Worm (Caenorhabditis elegans) whole organism, young adult: Measurements from ENCODE around the gene Y75B8A.37.

Source experiments
- B0019.2 ChIP-seq: fragments of 200-800 bp; sonication (Bioruptor generic); conservative IDR thresholded peaks from 2 replicates; pipeline ENCODE4 v1.3.6; 2022; ENCODE audit warnings: missing genetic modification reagents, missing genetic modification characterization, missing compliant biosample characterization
- B0035.1 ChIP-seq: sonication (generic microtip); optimal IDR thresholded peaks from 2 replicates; lab custom pipeline; 2016; ENCODE audit warnings: missing genetic modification characterization, mild to moderate bottlenecking, missing compliant biosample characterization, missing genotype, missing genetic modification reagents
- B0261.1 ChIP-seq: sonication (generic microtip); optimal IDR thresholded peaks from 2 replicates; lab custom pipeline; 2016; ENCODE audit warnings: mild to moderate bottlenecking, missing genetic modification characterization, moderate library complexity, missing compliant biosample characterization
- F39B2.1 ChIP-seq: fragments of 200-800 bp; sonication (Bioruptor generic); IDR thresholded peaks from 2 replicates; pipeline ENCODE4 v1.3.6; 2022; ENCODE audit warnings: missing genetic modification reagents, missing genetic modification characterization, missing compliant biosample characterization
- F49E8.2 ChIP-seq: sonication (generic microtip); optimal IDR thresholded peaks from 3 replicates; lab custom pipeline; 2017; ENCODE audit warnings: missing genetic modification characterization, mild to moderate bottlenecking, missing compliant biosample characterization, antibody characterized with exemption, moderate library complexity; ENCODE audit not compliant: insufficient read depth
- F57A8.1 ChIP-seq: fragments of 200-800 bp; sonication (Bioruptor generic); optimal IDR thresholded peaks from 2 replicates; lab custom pipeline; 2018; ENCODE audit warnings: mild to moderate bottlenecking, missing genetic modification characterization, moderate library complexity, missing compliant biosample characterization
- F57C9.4 ChIP-seq: sonication (generic microtip); optimal IDR thresholded peaks from 2 replicates; lab custom pipeline; 2017; ENCODE audit warnings: mild to moderate bottlenecking, missing genetic modification characterization, missing compliant biosample characterization
- K12H6.12 ChIP-seq: fragments of 200-800 bp; sonication (Bioruptor generic); optimal IDR thresholded peaks from 2 replicates; lab custom pipeline; 2018; ENCODE audit warnings: mild to moderate bottlenecking, missing genetic modification characterization, missing compliant biosample characterization
- T26A5.8 ChIP-seq: sonication (generic microtip); optimal IDR thresholded peaks from 2 replicates; lab custom pipeline; 2016; ENCODE audit warnings: missing genetic modification characterization, missing compliant biosample characterization
- Y56A3A.18 ChIP-seq: fragments of 200-800 bp; sonication (Bioruptor generic); IDR thresholded peaks from 2 replicates; pipeline ENCODE4 v1.3.6; 2022; ENCODE audit warnings: missing genetic modification reagents, missing genetic modification characterization, missing compliant biosample characterization
- Y79H2A.3 ChIP-seq: fragments of 200-800 bp; sonication (Bioruptor generic); conservative IDR thresholded peaks from 2 replicates; pipeline ENCODE4 v1.3.6; 2022; ENCODE audit warnings: missing genetic modification reagents, missing genetic modification characterization, missing compliant biosample characterization
- Y95B8A.8 ChIP-seq: fragments of 200-800 bp; sonication (Bioruptor generic); IDR thresholded peaks from 2 replicates; pipeline ENCODE4 v1.3.6; 2022; ENCODE audit warnings: missing genetic modification reagents, missing genetic modification characterization, missing compliant biosample characterization
- aptf-2 ChIP-seq: fragments of 200-800 bp; sonication (Bioruptor generic); conservative IDR thresholded peaks from 2 replicates; pipeline ENCODE4 v1.3.6; 2022; ENCODE audit warnings: missing genetic modification reagents, missing genetic modification characterization, missing compliant biosample characterization
- aptf-3 ChIP-seq: fragments of 200-800 bp; sonication (Bioruptor generic); IDR thresholded peaks from 2 replicates; pipeline ENCODE4 v1.3.6; 2022; ENCODE audit warnings: missing genetic modification characterization, missing compliant biosample characterization
- atf-7 ChIP-seq: sonication (generic microtip); optimal IDR thresholded peaks from 2 replicates; lab custom pipeline; 2017; ENCODE audit warnings: mild to moderate bottlenecking, missing genetic modification characterization, missing compliant biosample characterization
- cebp-2 ChIP-seq: fragments of 200-800 bp; sonication (Bioruptor generic); IDR thresholded peaks from 2 replicates; pipeline ENCODE4 v1.3.6; 2022; ENCODE audit warnings: missing genetic modification characterization, missing compliant biosample characterization
- ceh-27 ChIP-seq: fragments of 200-800 bp; sonication (Bioruptor generic); optimal IDR thresholded peaks from 2 replicates; lab custom pipeline; 2018; ENCODE audit warnings: mild to moderate bottlenecking, missing genetic modification characterization, moderate library complexity, missing compliant biosample characterization
- ceh-91 ChIP-seq: fragments of 200-800 bp; sonication (Bioruptor generic); IDR thresholded peaks from 2 replicates; pipeline ENCODE4 v1.3.6; 2022; ENCODE audit warnings: missing genetic modification reagents, missing genetic modification characterization, missing compliant biosample characterization
- efl-1 ChIP-seq: fragments of 150-350 bp; optimal IDR thresholded peaks from 2 replicates; lab custom pipeline; 2014; ENCODE audit warnings: missing biosample characterization, missing genetic modification reagents, missing genetic modification characterization
- ekl-4 ChIP-seq: fragments of 200-800 bp; sonication (Bioruptor generic); IDR thresholded peaks from 2 replicates; pipeline ENCODE4 v1.3.6; 2022; ENCODE audit warnings: missing genetic modification reagents, missing genetic modification characterization, missing compliant biosample characterization
- ets-4 ChIP-seq: fragments of 200-800 bp; sonication (Bioruptor generic); optimal IDR thresholded peaks from 2 replicates; lab custom pipeline; 2018; ENCODE audit warnings: mild to moderate bottlenecking, missing genetic modification characterization, missing compliant biosample characterization
- fkh-3 ChIP-seq: sonication (generic microtip); optimal IDR thresholded peaks from 2 replicates; lab custom pipeline; 2016; ENCODE audit warnings: mild to moderate bottlenecking, missing genetic modification characterization, missing compliant biosample characterization
- hmg-1.2 ChIP-seq: fragments of 200-800 bp; sonication (Bioruptor generic); IDR thresholded peaks from 2 replicates; pipeline ENCODE4 v1.3.6; 2022; ENCODE audit warnings: missing genetic modification reagents, missing genetic modification characterization, missing compliant biosample characterization
- hmg-20 ChIP-seq: fragments of 200-800 bp; sonication (Bioruptor generic); IDR thresholded peaks from 2 replicates; pipeline ENCODE4 v1.3.6; 2022; ENCODE audit warnings: missing genetic modification reagents, missing genetic modification characterization, missing compliant biosample characterization
- hrde-1 ChIP-seq: sonication (generic microtip); optimal IDR thresholded peaks from 2 replicates; lab custom pipeline; 2016; ENCODE audit warnings: missing genetic modification characterization, mild to moderate bottlenecking, missing compliant biosample characterization, moderate library complexity, missing genotype, missing genetic modification reagents, borderline replicate concordance
- let-526 ChIP-seq: fragments of 200-800 bp; sonication (Bioruptor generic); IDR thresholded peaks from 2 replicates; pipeline ENCODE4 v1.3.6; 2022; ENCODE audit warnings: missing genetic modification reagents, missing genetic modification characterization, missing compliant biosample characterization
- let-607 ChIP-seq, 2 experiments: fragments of 200-800 bp in 1 of 2; sonication (Bioruptor generic) in 1 of 2; sonication (generic microtip) in 1 of 2; optimal IDR thresholded peaks; 2 replicates each; lab custom pipeline; 2016 to 2018; ENCODE audit warnings: mild to moderate bottlenecking in 2 of 2, missing compliant biosample characterization in 2 of 2, missing genetic modification characterization in 2 of 2, moderate library complexity in 2 of 2, missing genotype in 1 of 2
- lin-26 ChIP-seq: fragments of 200-800 bp; sonication (Bioruptor generic); IDR thresholded peaks from 2 replicates; pipeline ENCODE4 v1.3.6; 2022; ENCODE audit warnings: missing genetic modification reagents, missing genetic modification characterization, missing compliant biosample characterization
- lin-35 ChIP-seq, 3 experiments: fragments of 150-350 bp in 2 of 3; sonication (generic microtip) in 1 of 3; optimal IDR thresholded peaks; 2 replicates each; lab custom pipeline; 2014 to 2018; ENCODE audit warnings: missing biosample characterization in 3 of 3, missing genetic modification characterization in 3 of 3, missing genetic modification reagents in 3 of 3
- lsl-1 ChIP-seq: fragments of 200-800 bp; sonication (Bioruptor generic); optimal IDR thresholded peaks from 2 replicates; lab custom pipeline; 2018; ENCODE audit warnings: mild to moderate bottlenecking, missing genetic modification characterization, moderate library complexity, missing compliant biosample characterization
- lsy-27 ChIP-seq: sonication (generic microtip); optimal IDR thresholded peaks from 2 replicates; lab custom pipeline; 2017; ENCODE audit warnings: missing genetic modification characterization, mild to moderate bottlenecking, missing compliant biosample characterization, antibody characterized with exemption, missing genotype, borderline replicate concordance; ENCODE audit not compliant: insufficient read depth
- madf-6 ChIP-seq: fragments of 200-800 bp; sonication (Bioruptor generic); IDR thresholded peaks from 2 replicates; pipeline ENCODE4 v1.3.6; 2022; ENCODE audit warnings: missing genetic modification reagents, missing genetic modification characterization, missing compliant biosample characterization
- mcd-1 ChIP-seq: fragments of 200-800 bp; sonication (Bioruptor generic); IDR thresholded peaks from 2 replicates; pipeline ENCODE4 v1.3.6; 2022; ENCODE audit warnings: missing genetic modification reagents, missing genetic modification characterization, missing compliant biosample characterization
- mxl-1 ChIP-seq: sonication (generic microtip); optimal IDR thresholded peaks from 2 replicates; lab custom pipeline; 2016; ENCODE audit warnings: missing genetic modification characterization, missing compliant biosample characterization
- nfya-2 ChIP-seq: fragments of 200-800 bp; sonication (Bioruptor generic); IDR thresholded peaks from 2 replicates; pipeline ENCODE4 v1.3.6; 2022; ENCODE audit warnings: missing genetic modification reagents, missing genetic modification characterization, missing compliant biosample characterization
- nfyb-1 ChIP-seq: fragments of 200-800 bp; sonication (Bioruptor generic); IDR thresholded peaks from 2 replicates; pipeline ENCODE4 v1.3.6; 2022; ENCODE audit warnings: missing genetic modification reagents, missing genetic modification characterization, missing compliant biosample characterization
- nhr-80 ChIP-seq: sonication (generic microtip); optimal IDR thresholded peaks from 2 replicates; lab custom pipeline; 2016; ENCODE audit warnings: missing genetic modification characterization, missing compliant biosample characterization
- pbrm-1 ChIP-seq: fragments of 200-800 bp; sonication (Bioruptor generic); IDR thresholded peaks from 2 replicates; pipeline ENCODE4 v1.3.6; 2022; ENCODE audit warnings: missing genetic modification reagents, missing genetic modification characterization, missing compliant biosample characterization
- rpc-1 ChIP-seq, 2 experiments: fragments of 150-350 bp in 1 of 2; sonication (generic microtip) in 1 of 2; optimal IDR thresholded peaks; 2 replicates each; lab custom pipeline; 2014 to 2018; ENCODE audit warnings: missing biosample characterization in 1 of 2, missing genetic modification characterization in 1 of 2, missing genetic modification reagents in 1 of 2, missing genotype in 1 of 2
- sea-2 ChIP-seq: fragments of 200-800 bp; sonication (Bioruptor generic); IDR thresholded peaks from 2 replicates; pipeline ENCODE4 v1.3.6; 2022; ENCODE audit warnings: missing genetic modification characterization, missing compliant biosample characterization
- snpc-1.1 ChIP-seq: sonication (generic microtip); optimal IDR thresholded peaks from 2 replicates; lab custom pipeline; 2017; ENCODE audit warnings: missing genetic modification characterization, mild to moderate bottlenecking, missing compliant biosample characterization, antibody characterized with exemption, moderate library complexity, missing genotype, missing genetic modification reagents; ENCODE audit not compliant: insufficient read depth
- snpc-1.3 ChIP-seq: sonication (generic microtip); optimal IDR thresholded peaks from 2 replicates; lab custom pipeline; 2017; ENCODE audit warnings: missing genetic modification characterization, mild to moderate bottlenecking, missing compliant biosample characterization, antibody characterized with exemption, moderate library complexity, missing genotype, missing genetic modification reagents; ENCODE audit not compliant: insufficient read depth
- snpc-3.4 ChIP-seq: sonication (generic microtip); optimal IDR thresholded peaks from 2 replicates; lab custom pipeline; 2017; ENCODE audit warnings: missing genetic modification characterization, mild to moderate bottlenecking, missing compliant biosample characterization, antibody characterized with exemption, moderate library complexity, missing genotype, missing genetic modification reagents
- somi-1 ChIP-seq: fragments of 200-800 bp; sonication (Bioruptor generic); optimal IDR thresholded peaks from 2 replicates; lab custom pipeline; 2018; ENCODE audit warnings: mild to moderate bottlenecking, missing genetic modification characterization, missing compliant biosample characterization
- unc-130 ChIP-seq: sonication (generic microtip); optimal IDR thresholded peaks from 2 replicates; lab custom pipeline; 2016; ENCODE audit warnings: missing genetic modification reagents, missing genetic modification characterization, missing compliant biosample characterization
- ztf-26 ChIP-seq: sonication (generic microtip); optimal IDR thresholded peaks from 2 replicates; lab custom pipeline; 2017; ENCODE audit warnings: missing genetic modification characterization, missing compliant biosample characterization

Gene Y75B8A.37

ce11 chrIII:12273598-12274090, 41.6 kb upstream of the Y75B8A.37 start, which contains the start of the genes Y75B8A.24 and Y75B8A.25 (continued):
- TF ChIP-seq ceh-27 (GFP tag; lab: Kevin White, UChicago): peak; percentile 38
- no peak for TF ChIP-seq F39B2.1 (GFP tag; lab: Robert Waterston, UW)
- TF ChIP-seq ceh-91 (GFP tag; lab: Robert Waterston, UW): peak; percentile 53
- peak; percentile 66 for TF ChIP-seq unc-130 (GFP tag; lab: Kevin White, UChicago)
- TF ChIP-seq F57A8.1 (GFP tag; lab: Kevin White, UChicago): no peak
- TF ChIP-seq efl-1: peak; percentile 9
- TF ChIP-seq somi-1: no peak
- peak; percentile 39 for TF ChIP-seq lsl-1 (GFP tag; lab: Kevin White, UChicago)
- no peak for TF ChIP-seq B0261.1 (tag; lab: Kevin White, UChicago)
- TF ChIP-seq hrde-1 (tag; lab: Kevin White, UChicago): no peak
- no peak for TF ChIP-seq nhr-80 (tag; lab: Kevin White, UChicago)
- TF ChIP-seq snpc-1.3 (tag; lab: Kevin White, UChicago): peak; percentile 6
- no peak for TF ChIP-seq K12H6.12 (tag; lab: Kevin White, UChicago)
- no peak for TF ChIP-seq aptf-2
- TF ChIP-seq fkh-3: no peak
- no peak for TF ChIP-seq ets-4 (GFP tag; lab: Kevin White, UChicago)
- TF ChIP-seq let-607 (tag; optimal IDR thresholded peaks at IDR 0.05; lab: Kevin White, UChicago): peak in 1 of 2 experiments; percentile 31
- TF ChIP-seq rpc-1 (optimal IDR thresholded peaks at IDR 0.05; lab: Kevin White, UChicago): no peak
- TF ChIP-seq rpc-1 (tag; optimal IDR thresholded peaks at IDR 0.05; lab: Kevin White, UChicago): no peak
- TF ChIP-seq B0019.2 (GFP tag; lab: Robert Waterston, UW): no peak
- no peak for TF ChIP-seq atf-7 (tag; lab: Kevin White, UChicago)
- peak; percentile 98 for TF ChIP-seq hmg-1.2
- peak; percentile 78 for TF ChIP-seq madf-6 (GFP tag; lab: Robert Waterston, UW)
- TF ChIP-seq ztf-26 (tag; lab: Kevin White, UChicago): no peak
- no peak for TF ChIP-seq cebp-2 (GFP tag; lab: Robert Waterston, UW)
- no peak for TF ChIP-seq sea-2 (GFP tag; lab: Robert Waterston, UW)
- peak; percentile 74 for TF ChIP-seq nfyb-1 (GFP tag; lab: Robert Waterston, UW)
- no peak for TF ChIP-seq ekl-4
- peak; percentile 81 for TF ChIP-seq mcd-1
- no peak for TF ChIP-seq nfya-2 (GFP tag; lab: Robert Waterston, UW)
- TF ChIP-seq lin-35 (GFP tag; optimal IDR thresholded peaks at IDR 0.05; lab: Kevin White, UChicago): peak in 1 of 3 experiments; percentile 79
- peak; percentile 71; the same call in 1 of the 2 replicates for TF ChIP-seq pbrm-1 (GFP tag; lab: Robert Waterston, UW)
- no peak for TF ChIP-seq let-526 (GFP tag; lab: Robert Waterston, UW)
- TF ChIP-seq F49E8.2: peak; percentile 23
- no peak for TF ChIP-seq F57C9.4 (tag; lab: Kevin White, UChicago)
- no peak for TF ChIP-seq B0035.1 (tag; lab: Kevin White, UChicago)
- 0 out of 2 replicates have a peak, but pooled peaks have one; percentile 28 for TF ChIP-seq hmg-20 (GFP tag; lab: Robert Waterston, UW)
- TF ChIP-seq snpc-3.4 (tag; lab: Kevin White, UChicago): peak; percentile 26
- TF ChIP-seq mxl-1 (tag; lab: Kevin White, UChicago): no peak
- no peak for TF ChIP-seq T26A5.8 (tag; lab: Kevin White, UChicago)
- no peak for TF ChIP-seq Y56A3A.18
- TF ChIP-seq Y79H2A.3 (GFP tag; lab: Robert Waterston, UW): no peak
- TF ChIP-seq Y95B8A.8: no peak
- no peak for TF ChIP-seq snpc-1.1 (tag; lab: Kevin White, UChicago)
- no peak for TF ChIP-seq lin-26 (GFP tag; lab: Robert Waterston, UW)
- TF ChIP-seq lsy-27 (tag; lab: Kevin White, UChicago): no peak
- TF ChIP-seq aptf-3 (GFP tag; lab: Robert Waterston, UW): no peak
